Fruit fly (Drosophila melanogaster) whole organism, embryonic: Measurements from ENCODE around the gene CG14277.

Experiments used
- Atf-2 ChIP-seq: fragments of 200-800 bp; sonication (Bioruptor generic); optimal IDR thresholded peaks from 2 replicates; lab custom pipeline; 2016; ENCODE audit warnings: missing biosample characterization, missing genetic modification characterization
- CG10209 ChIP-seq: fragments of 200-800 bp; sonication (Bioruptor generic); optimal IDR thresholded peaks from 3 replicates; lab custom pipeline; 2017; ENCODE audit warnings: missing biosample characterization, mild to moderate bottlenecking, missing genetic modification characterization, missing genetic modification reagents
- CG10366 ChIP-seq: fragments of 200-800 bp; sonication (Bioruptor generic); IDR thresholded peaks from 2 replicates; pipeline ENCODE4 v1.3.6; 2022; ENCODE audit warnings: missing biosample characterization, missing genetic modification characterization
- CG11695 ChIP-seq: fragments of 200-800 bp; sonication (Bioruptor generic); IDR thresholded peaks from 3 replicates; pipeline ENCODE4 v1.3.6; 2022; ENCODE audit warnings: missing biosample characterization, missing genetic modification characterization
- CG12155 ChIP-seq: fragments of 200-800 bp; sonication (Bioruptor generic); optimal IDR thresholded peaks from 3 replicates; lab custom pipeline; 2016; ENCODE audit warnings: missing biosample characterization, missing genetic modification characterization
- CG13775 ChIP-seq: fragments of 200-800 bp; sonication (Bioruptor generic); optimal IDR thresholded peaks from 3 replicates; lab custom pipeline; 2017; ENCODE audit warnings: missing biosample characterization, mild to moderate bottlenecking, missing genetic modification characterization
- CG14014 ChIP-seq: fragments of 200-800 bp; sonication (Bioruptor generic); IDR thresholded peaks from 2 replicates; pipeline ENCODE4 v1.3.6; 2022; ENCODE audit warnings: missing biosample characterization, missing genetic modification characterization
- CG1602 ChIP-seq: fragments of 200-800 bp; sonication (Bioruptor generic); optimal IDR thresholded peaks from 3 replicates; lab custom pipeline; 2016; ENCODE audit warnings: missing biosample characterization, missing genetic modification characterization
- CG18011 ChIP-seq: fragments of 200-800 bp; sonication (Bioruptor generic); optimal IDR thresholded peaks from 2 replicates; lab custom pipeline; 2017; ENCODE audit warnings: missing biosample characterization, missing genetic modification characterization, mild to moderate bottlenecking, moderate library complexity, missing genotype
- CG18619 ChIP-seq: fragments of 200-800 bp; sonication (Bioruptor generic); optimal IDR thresholded peaks from 3 replicates; lab custom pipeline; 2017; ENCODE audit warnings: missing biosample characterization, mild to moderate bottlenecking, missing genetic modification characterization
- CG3726 ChIP-seq: fragments of 200-800 bp; sonication (Bioruptor generic); IDR thresholded peaks from 3 replicates; pipeline ENCODE4, ENCODE4 v1.3.6; 2022; ENCODE audit warnings: missing biosample characterization, missing genetic modification characterization
- CG3995 ChIP-seq: fragments of 200-800 bp; sonication (Bioruptor generic); optimal IDR thresholded peaks from 3 replicates; lab custom pipeline; 2016; ENCODE audit warnings: missing biosample characterization, missing genetic modification characterization
- CG6254 ChIP-seq: fragments of 200-800 bp; sonication (Bioruptor generic); optimal IDR thresholded peaks from 3 replicates; lab custom pipeline; 2017; ENCODE audit warnings: mild to moderate bottlenecking, missing biosample characterization, missing genetic modification reagents, missing genetic modification characterization
- CG7357 ChIP-seq: fragments of 200-800 bp; sonication (Bioruptor generic); IDR thresholded peaks from 3 replicates; pipeline ENCODE4 v1.3.6; 2022; ENCODE audit warnings: missing biosample characterization, missing genetic modification characterization
- CG8478 ChIP-seq: fragments of >200 bp; optimal IDR thresholded peaks from 2 replicates; lab custom pipeline; 2018
- CG9727 ChIP-seq: fragments of 200-800 bp; sonication (Bioruptor generic); optimal IDR thresholded peaks from 3 replicates; lab custom pipeline; 2017; ENCODE audit warnings: missing biosample characterization, mild to moderate bottlenecking, missing genetic modification characterization
- CG9932 ChIP-seq: fragments of 200-800 bp; sonication (Bioruptor generic); IDR thresholded peaks from 2 replicates; pipeline ENCODE4 v1.3.6; 2022; ENCODE audit warnings: missing biosample characterization, missing genetic modification characterization
- E2f2 ChIP-seq: fragments of 200-800 bp; sonication (Bioruptor generic); IDR thresholded peaks from 2 replicates; pipeline ENCODE4 v1.3.6; 2022; ENCODE audit warnings: missing biosample characterization, missing genetic modification characterization
- Ets65A ChIP-seq: fragments of 200-800 bp; sonication (Bioruptor generic); peaks from one replicate; lab custom pipeline; 2016; ENCODE audit warnings: missing biosample characterization, missing genetic modification characterization
- NfI ChIP-seq: fragments of 200-800 bp; sonication (Bioruptor generic); optimal IDR thresholded peaks from 3 replicates; lab custom pipeline; 2018; ENCODE audit warnings: missing biosample characterization, mild to moderate bottlenecking, missing genetic modification characterization, moderate library complexity
- Rx ChIP-seq: fragments of 200-800 bp; sonication (Bioruptor generic); IDR thresholded peaks from 2 replicates; pipeline ENCODE4 v1.3.6; 2022; ENCODE audit warnings: missing biosample characterization, missing genetic modification characterization
- Sox100B ChIP-seq: fragments of 200-800 bp; sonication (Bioruptor generic); optimal IDR thresholded peaks from 3 replicates; lab custom pipeline; 2018; ENCODE audit warnings: missing biosample characterization, mild to moderate bottlenecking, missing genetic modification characterization
- al ChIP-seq: fragments of 200-800 bp; sonication (Bioruptor generic); IDR thresholded peaks from 2 replicates; pipeline ENCODE4 v1.3.6; 2022; ENCODE audit warnings: missing biosample characterization, missing genetic modification characterization
- bsh ChIP-seq, 2 experiments: fragments of 200-800 bp; sonication (Bioruptor generic); optimal IDR thresholded peaks; 2 replicates each; lab custom pipeline; 2017 to 2018; ENCODE audit warnings: mild to moderate bottlenecking in 2 of 2, missing biosample characterization in 2 of 2, missing genetic modification characterization in 2 of 2, moderate library complexity in 1 of 2
- chn ChIP-seq: fragments of 200-800 bp; sonication (Bioruptor generic); optimal IDR thresholded peaks from 2 replicates; lab custom pipeline; 2016; ENCODE audit warnings: missing biosample characterization, missing genetic modification characterization
- dysf ChIP-seq: fragments of 200-800 bp; sonication (Bioruptor generic); IDR thresholded peaks from 3 replicates; pipeline ENCODE4 v1.3.6; 2022; ENCODE audit warnings: missing biosample characterization, missing genetic modification characterization
- hkb ChIP-seq, 2 experiments: fragments of 200-800 bp in 1 of 2; fragments of >200 bp in 1 of 2; sonication (Bioruptor generic) in 1 of 2; IDR thresholded peaks in 1 of 2; optimal IDR thresholded peaks in 1 of 2; 2 replicates each; pipeline versions ENCODE4 v1.3.6 to Lab custom; 2017 to 2022; ENCODE audit warnings: missing biosample characterization in 1 of 2, missing genetic modification characterization in 1 of 2
- kah ChIP-seq: fragments of 200-800 bp; sonication (Bioruptor generic); optimal IDR thresholded peaks from 2 replicates; lab custom pipeline; 2018; ENCODE audit warnings: missing biosample characterization, mild to moderate bottlenecking, missing genetic modification characterization
- nmo ChIP-seq: fragments of 200-800 bp; sonication (Bioruptor generic); optimal IDR thresholded peaks from 2 replicates; lab custom pipeline; 2018; ENCODE audit warnings: missing biosample characterization, mild to moderate bottlenecking, missing genetic modification characterization, moderate library complexity
- nom ChIP-seq: fragments of 200-800 bp; sonication (Bioruptor generic); optimal IDR thresholded peaks from 2 replicates; lab custom pipeline; 2017; ENCODE audit warnings: missing biosample characterization, missing genetic modification characterization, mild to moderate bottlenecking, moderate library complexity, missing genetic modification reagents
- pan ChIP-seq, 4 experiments: fragments of >200 bp in 3 of 4; fragments of 200-800 bp in 1 of 4; sonication (Bioruptor generic) in 1 of 4; optimal IDR thresholded peaks in 3 of 4; IDR thresholded peaks in 1 of 4; 2 replicates each; pipeline versions ENCODE4 v1.3.6 to Lab custom; 2017 to 2022; ENCODE audit warnings: missing biosample characterization in 2 of 4, missing genetic modification characterization in 2 of 4, mixed read lengths in 1 of 4
- peb ChIP-seq: fragments of 200-800 bp; sonication (Bioruptor generic); IDR thresholded peaks from 2 replicates; pipeline ENCODE4 v1.3.6; 2022; ENCODE audit warnings: missing biosample characterization, missing genetic modification characterization
- row ChIP-seq: fragments of 200-800 bp; sonication (Bioruptor generic); IDR thresholded peaks from 3 replicates; pipeline ENCODE4 v1.3.6; 2022; ENCODE audit warnings: missing biosample characterization, missing genetic modification characterization
- sens ChIP-seq: fragments of 200-800 bp; sonication (Bioruptor generic); peaks from one replicate; lab custom pipeline; 2016; ENCODE audit warnings: missing biosample characterization, missing genetic modification characterization
- sisA ChIP-seq: fragments of 200-800 bp; sonication (Bioruptor generic); IDR thresholded peaks from 2 replicates; pipeline ENCODE4 v1.3.6; 2022; ENCODE audit warnings: missing biosample characterization, missing genetic modification characterization
- sr ChIP-seq: fragments of 200-800 bp; sonication (Bioruptor generic); IDR thresholded peaks from 3 replicates; pipeline ENCODE4 v1.3.6; 2022; ENCODE audit warnings: missing biosample characterization, missing genetic modification characterization
- stc ChIP-seq: fragments of 200-800 bp; sonication (Bioruptor generic); IDR thresholded peaks from 2 replicates; pipeline ENCODE4 v1.3.6; 2022; ENCODE audit warnings: missing biosample characterization, missing genetic modification characterization
- tgo ChIP-seq: fragments of 200-800 bp; sonication (Bioruptor generic); IDR thresholded peaks from 3 replicates; pipeline ENCODE4 v1.3.6; 2022; ENCODE audit warnings: missing biosample characterization, missing genetic modification characterization
- tup ChIP-seq: fragments of 200-800 bp; sonication (Bioruptor generic); optimal IDR thresholded peaks from 2 replicates; lab custom pipeline; 2016; ENCODE audit warnings: missing biosample characterization, mild to moderate bottlenecking, missing genetic modification characterization, moderate library complexity
- tx ChIP-seq: fragments of 200-800 bp; sonication (Bioruptor generic); optimal IDR thresholded peaks from 2 replicates; lab custom pipeline; 2016; ENCODE audit warnings: missing biosample characterization, missing genetic modification characterization
- unpg ChIP-seq: fragments of 200-800 bp; sonication (Bioruptor generic); optimal IDR thresholded peaks from 3 replicates; lab custom pipeline; 2018; ENCODE audit warnings: missing biosample characterization, mild to moderate bottlenecking, missing genetic modification characterization, moderate library complexity
- vfl ChIP-seq: fragments of 200-800 bp; sonication (Bioruptor generic); optimal IDR thresholded peaks from 2 replicates; lab custom pipeline; 2016; ENCODE audit warnings: missing biosample characterization, missing genetic modification characterization
- zen ChIP-seq: fragments of 200-800 bp; sonication (Bioruptor generic); optimal IDR thresholded peaks from 3 replicates; lab custom pipeline; 2018; ENCODE audit warnings: missing biosample characterization, mild to moderate bottlenecking, missing genetic modification characterization, moderate library complexity
- zfh2 ChIP-seq: fragments of 200-800 bp; sonication (Bioruptor generic); optimal IDR thresholded peaks from 2 replicates; lab custom pipeline; 2016; ENCODE audit warnings: missing biosample characterization, missing genetic modification characterization

CG14277 gene

DNA sequence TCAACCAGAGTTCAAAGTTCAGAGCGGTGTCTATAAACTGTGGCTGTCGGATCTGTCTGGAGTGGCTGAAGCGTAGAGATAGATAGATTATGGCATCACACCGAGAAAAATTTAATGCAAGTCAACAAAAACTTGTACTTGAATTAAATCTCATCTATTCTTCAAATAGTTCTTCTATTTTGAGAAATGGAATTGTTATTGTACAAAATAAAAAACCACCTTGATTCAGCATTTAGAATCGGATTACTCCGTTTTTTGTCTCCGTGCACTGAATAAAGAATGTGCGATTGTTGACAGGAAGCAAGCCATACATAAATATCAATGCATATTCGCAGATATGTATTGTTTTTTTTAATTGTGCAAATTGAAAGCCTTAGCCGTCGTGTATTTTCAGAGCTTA lies 12.7 kb upstream of the CG14277 start (continued):
- peak; percentile 23; the same call in 1 of the 2 replicates for TF ChIP-seq peb (GFP tag; lab: Robert Waterston, UW)
- no peak for TF ChIP-seq tx (GFP tag; lab: Kevin White, UChicago)
- peak; percentile 70 for TF ChIP-seq row
- peak; percentile 46; the same call in 1 of the 2 replicates for TF ChIP-seq stc (GFP tag; lab: Robert Waterston, UW)
- peak; percentile 41 for TF ChIP-seq CG9727 (GFP tag; lab: Kevin White, UChicago)
- TF ChIP-seq sisA (GFP tag; lab: Robert Waterston, UW): peak; percentile 25; the same call in 1 of the 2 replicates
- peak; percentile 19; the same call in 1 of the 2 replicates for TF ChIP-seq Rx
- TF ChIP-seq kah: no peak
- TF ChIP-seq CG7357 (GFP tag; lab: Robert Waterston, UW): peak; percentile 33; the same call in 1 of the 3 replicates
- TF ChIP-seq CG12155 (GFP tag; lab: Kevin White, UChicago): no peak
- no peak for TF ChIP-seq sr (GFP tag; lab: Robert Waterston, UW)
- TF ChIP-seq CG8478 (lab: Kevin White, UChicago): no peak
- peak; percentile 11 for TF ChIP-seq nom (GFP tag; lab: Kevin White, UChicago)
- no peak for TF ChIP-seq zen (tag; lab: Kevin White, UChicago)
- peak; percentile 46; the same call in 1 of the 3 replicates for TF ChIP-seq dysf (GFP tag; lab: Robert Waterston, UW)
- TF ChIP-seq CG10209 (GFP tag; lab: Kevin White, UChicago): peak; percentile 0
- TF ChIP-seq Ets65A (GFP tag; lab: Kevin White, UChicago): peak; percentile 83
- no peak for TF ChIP-seq pan (optimal IDR thresholded peaks at IDR 0.05; lab: Kevin White, UChicago)
- peak in 1 of 2 experiments; percentile 69 for TF ChIP-seq pan (GFP tag; optimal IDR thresholded peaks at IDR 0.05 in 1 of 2, IDR thresholded peaks at IDR 0.05 in 1 of 2)
- peak; percentile 40 for TF ChIP-seq unpg
- TF ChIP-seq Sox100B (GFP tag; lab: Kevin White, UChicago): no peak
- TF ChIP-seq al (GFP tag; lab: Robert Waterston, UW): no peak
- no peak for TF ChIP-seq hkb (optimal IDR thresholded peaks at IDR 0.05; lab: Kevin White, UChicago)
- TF ChIP-seq hkb (GFP tag; IDR thresholded peaks at IDR 0.05; lab: Robert Waterston, UW): peak; percentile 50; the same call in 1 of the 2 replicates
- TF ChIP-seq CG1602 (GFP tag; lab: Kevin White, UChicago): peak; percentile 31
- no peak for TF ChIP-seq NfI
- TF ChIP-seq bsh (GFP tag; optimal IDR thresholded peaks at IDR 0.05; lab: Kevin White, UChicago): peak in 1 of 2 experiments; percentile 15
- peak; percentile 19 for TF ChIP-seq Atf-2 (GFP tag; lab: Kevin White, UChicago)
- peak; percentile 44; the same call in 1 of the 3 replicates for TF ChIP-seq CG11695
- peak; percentile 22; the same call in 1 of the 2 replicates for TF ChIP-seq E2f2 (GFP tag; lab: Robert Waterston, UW)
- no peak for TF ChIP-seq CG3995 (GFP tag; lab: Kevin White, UChicago)
- TF ChIP-seq CG3726 (GFP tag; lab: Robert Waterston, UW): 0 out of 3 replicates have a peak, but pooled peaks have one; percentile 54
- peak; percentile 83 for TF ChIP-seq sens (GFP tag; lab: Kevin White, UChicago)
- TF ChIP-seq CG18619 (GFP tag; lab: Kevin White, UChicago): no peak
- peak; percentile 34; the same call in 2 of the 3 replicates for TF ChIP-seq tgo
- TF ChIP-seq nmo (GFP tag; lab: Kevin White, UChicago): peak; percentile 32
- TF ChIP-seq CG18011 (GFP tag; lab: Kevin White, UChicago): no peak
- peak; percentile 3 for TF ChIP-seq CG6254 (GFP tag; lab: Kevin White, UChicago)
- no peak for TF ChIP-seq tup (GFP tag; lab: Kevin White, UChicago)
- no peak for TF ChIP-seq vfl (GFP tag; lab: Kevin White, UChicago)
- TF ChIP-seq CG9932 (GFP tag; lab: Robert Waterston, UW): peak; percentile 45; the same call in 1 of the 2 replicates
- peak; percentile 14 for TF ChIP-seq chn (GFP tag; lab: Kevin White, UChicago)
- TF ChIP-seq CG10366 (GFP tag; lab: Robert Waterston, UW): peak; percentile 31; the same call in 1 of the 2 replicates
- peak; percentile 45 for TF ChIP-seq CG14014
- TF ChIP-seq CG13775 (GFP tag; lab: Kevin White, UChicago): peak; percentile 10
- peak; percentile 21 for TF ChIP-seq zfh2
